Fruit fly (Drosophila melanogaster): ENCODE measurements around the gene CG32641.

The CG32641 gene

dm6 chrX:13214056-13214455, 29.8 kb downstream of the CG32641 start (continued):
- no peak for TF ChIP-seq toy (GFP tag; IDR thresholded peaks at IDR 0.05)
- TF ChIP-seq Hey (tag; optimal IDR thresholded peaks at IDR 0.05) = no peak
- peak in 1 of 2 experiments; percentile 3 for TF ChIP-seq Eip74EF (GFP tag; optimal IDR thresholded peaks at IDR 0.05)
- peak; percentile 56 for TF ChIP-seq CG5953 (GFP tag; IDR thresholded peaks at IDR 0.05)
- TF ChIP-seq CG43689 (GFP tag; IDR thresholded peaks at IDR 0.05) = no peak
- TF ChIP-seq CG15601 (tag; optimal IDR thresholded peaks at IDR 0.05) = peak; percentile 33
- TF ChIP-seq CG13894 (tag; optimal IDR thresholded peaks at IDR 0.05) = peak; percentile 9
- peak; percentile 55 for TF ChIP-seq CG1602 (GFP tag; optimal IDR thresholded peaks at IDR 0.05)
- TF ChIP-seq Abd-B (GFP tag; optimal IDR thresholded peaks at IDR 0.05) = peak; percentile 27
- peak; percentile 46 for TF ChIP-seq CG17568 (GFP tag; optimal IDR thresholded peaks at IDR 0.05)
- no peak for TF ChIP-seq Kr (GFP tag; optimal IDR thresholded peaks at IDR 0.05)
- peak; percentile 46 for TF ChIP-seq dmrt11E (tag; optimal IDR thresholded peaks at IDR 0.05)
- TF ChIP-seq gsb-n (tag; optimal IDR thresholded peaks at IDR 0.05) = peak; percentile 66
- peak; percentile 43 for TF ChIP-seq nau (GFP tag; optimal IDR thresholded peaks at IDR 0.05)
- peak; percentile 38 for TF ChIP-seq caup (GFP tag; optimal IDR thresholded peaks at IDR 0.05; ENCODE audit: severe bottlenecking)
- TF ChIP-seq maf-S (GFP tag; optimal IDR thresholded peaks at IDR 0.05) = peak; percentile 61
- peak; percentile 3 for TF ChIP-seq CG12219 (GFP tag; optimal IDR thresholded peaks at IDR 0.05)
- peak; percentile 54 for TF ChIP-seq Dip3 (GFP tag; optimal IDR thresholded peaks at IDR 0.05)
- TF ChIP-seq ab (GFP tag; optimal IDR thresholded peaks at IDR 0.05) = no peak
- TF ChIP-seq Dek (tag; optimal IDR thresholded peaks at IDR 0.05) = peak; percentile 54
- TF ChIP-seq Hr39 (optimal IDR thresholded peaks at IDR 0.05) = no peak
- peak; percentile 43 for TF ChIP-seq her (GFP tag; optimal IDR thresholded peaks at IDR 0.05)
- TF ChIP-seq CG6813 (GFP tag; optimal IDR thresholded peaks at IDR 0.05) = peak; percentile 19
- peak; percentile 4 for TF ChIP-seq salm (tag; optimal IDR thresholded peaks at IDR 0.05)
- TF ChIP-seq CG3847 (GFP tag; IDR thresholded peaks at IDR 0.05) = peak; percentile 39
- TF ChIP-seq fd96Cb (tag; optimal IDR thresholded peaks at IDR 0.05) = peak; percentile 64
- no peak for TF ChIP-seq MESR4 (GFP tag; optimal IDR thresholded peaks at IDR 0.05)
- peak; percentile 3 for TF ChIP-seq Bdp1 (GFP tag; optimal IDR thresholded peaks at IDR 0.05)
- TF ChIP-seq pnt (GFP tag; optimal IDR thresholded peaks at IDR 0.05) = peak; percentile 69
- peak; percentile 72 for TF ChIP-seq Atf-2 (GFP tag; optimal IDR thresholded peaks at IDR 0.05)
- TF ChIP-seq CG10654 (GFP tag; optimal IDR thresholded peaks at IDR 0.05) = peak; percentile 33
- peak; percentile 48 for TF ChIP-seq CG8089 (GFP tag; optimal IDR thresholded peaks at IDR 0.05)
- TF ChIP-seq Hsf (GFP tag; optimal IDR thresholded peaks at IDR 0.05) = peak; percentile 80
- TF ChIP-seq Six4 (GFP tag; optimal IDR thresholded peaks at IDR 0.05) = peak; percentile 38
- 0 out of 2 replicates have a peak, but pooled peaks have one; percentile 37 for TF ChIP-seq CG10321 (GFP tag; IDR thresholded peaks at IDR 0.05)
- TF ChIP-seq CG1233 (GFP tag; optimal IDR thresholded peaks at IDR 0.05) = peak; percentile 30
- no peak for TF ChIP-seq CG2875 (GFP tag; optimal IDR thresholded peaks at IDR 0.05)
- peak; percentile 79 for TF ChIP-seq lilli (GFP tag; optimal IDR thresholded peaks at IDR 0.05)
- no peak for TF ChIP-seq Bgb (GFP tag; IDR thresholded peaks at IDR 0.05; ENCODE audit: partially characterized antibody)
- TF ChIP-seq CG6791 (GFP tag; IDR thresholded peaks at IDR 0.05; ENCODE audit: partially characterized antibody) = no peak
- TF ChIP-seq CG2129 (GFP tag; IDR thresholded peaks at IDR 0.05; ENCODE audit: partially characterized antibody) = no peak
- peak; percentile 37 for TF ChIP-seq CG33213 (GFP tag; optimal IDR thresholded peaks at IDR 0.05)
- peak; percentile 69 for TF ChIP-seq CG9932 (GFP tag; IDR thresholded peaks at IDR 0.05)
- no peak for TF ChIP-seq Taf1 (GFP tag; IDR thresholded peaks at IDR 0.05)
- TF ChIP-seq CG8388 (GFP tag; optimal IDR thresholded peaks at IDR 0.05) = peak; percentile 58
- TF ChIP-seq btn (GFP tag; optimal IDR thresholded peaks at IDR 0.05) = peak; percentile 17
- TF ChIP-seq CG6683 (GFP tag; optimal IDR thresholded peaks at IDR 0.05) = no peak
- TF ChIP-seq gem (tag; optimal IDR thresholded peaks at IDR 0.05) = peak; percentile 78
- TF ChIP-seq CG2202 (tag; optimal IDR thresholded peaks at IDR 0.05) = peak; percentile 33
- no peak for TF ChIP-seq Sin3A (optimal IDR thresholded peaks at IDR 0.05)
- TF ChIP-seq ro (GFP tag; IDR thresholded peaks at IDR 0.05) = no peak

Measured in whole organism, embryonic.